Fruit fly (Drosophila melanogaster): ENCODE results near the gene Trx2.

The Trx2 gene

dm6 chr2L:9568360-9569088 is 44.4 kb upstream of the Trx2 start, which contains the start of gene brwl:
Gene brwl, plus strand, starts transcription at chr2L:9568890.
- TF ChIP-seq jim (GFP tag; optimal IDR thresholded peaks at IDR 0.05) (peak; percentile 27), woc (GFP tag; optimal IDR thresholded peaks at IDR 0.05) (peak; percentile 94), rgr (GFP tag; optimal IDR thresholded peaks at IDR 0.05) (peak; percentile 98), Myc (optimal IDR thresholded peaks at IDR 0.05) (no peak), usp (GFP tag; optimal IDR thresholded peaks at IDR 0.05) (no peak), lola (GFP tag; optimal IDR thresholded peaks at IDR 0.05) (no peak), foxo (GFP tag; optimal IDR thresholded peaks at IDR 0.05) (peak; percentile 91 to 99), h (GFP tag; optimal IDR thresholded peaks at IDR 0.05) (peak; percentile 99), Mio (GFP tag; optimal IDR thresholded peaks at IDR 0.05) (peak; percentile 57), Vsx2 (GFP tag; optimal IDR thresholded peaks at IDR 0.05; ENCODE audit: partially characterized antibody) (no peak), dmrt93B (GFP tag; optimal IDR thresholded peaks at IDR 0.05) (peak; percentile 96), GATAd (GFP tag; optimal IDR thresholded peaks at IDR 0.05) (peak; percentile 92), dl (GFP tag; optimal IDR thresholded peaks at IDR 0.05; ENCODE audit: insufficient read depth in 1 of 2, partially characterized antibody in 2 of 2) (peak in 1 of 2 experiments; percentile 26), Hr83 (GFP tag; optimal IDR thresholded peaks at IDR 0.05; ENCODE audit: poor library complexity, severe bottlenecking) (peak; percentile 72), psq (GFP tag; optimal IDR thresholded peaks at IDR 0.05) (peak; percentile 97), fru (GFP tag; optimal IDR thresholded peaks at IDR 0.05) (peak; percentile 99), N (GFP tag; optimal IDR thresholded peaks at IDR 0.05) (peak; percentile 63), CG9705 (GFP tag; optimal IDR thresholded peaks at IDR 0.05) (peak; percentile 95), tai (GFP tag; optimal IDR thresholded peaks at IDR 0.05) (peak; percentile 97), Hr78 (GFP tag; optimal IDR thresholded peaks at IDR 0.05) (peak; percentile 26), OdsH (GFP tag; optimal IDR thresholded peaks at IDR 0.05) (peak; percentile 99), Abd-B (GFP tag; optimal IDR thresholded peaks at IDR 0.05) (no peak), sv (GFP tag; optimal IDR thresholded peaks at IDR 0.05) (peak; percentile 97), CrebA (GFP tag; optimal IDR thresholded peaks at IDR 0.05; ENCODE audit: borderline replicate concordance) (peak; percentile 93), Jra (GFP tag; optimal IDR thresholded peaks at IDR 0.05) (peak; percentile 97), Rel (GFP tag; optimal IDR thresholded peaks at IDR 0.05) (peak; percentile 97), Rel (tag; optimal IDR thresholded peaks at IDR 0.05) (peak; percentile 70), ey (GFP tag; optimal IDR thresholded peaks at IDR 0.05) (peak; percentile 99), Hnf4 (GFP tag; optimal IDR thresholded peaks at IDR 0.05) (peak; percentile 96), CG32264 (GFP tag; optimal IDR thresholded peaks at IDR 0.05) (peak; percentile 95), HLH106 (tag; optimal IDR thresholded peaks at IDR 0.05) (peak; percentile 97), dsf (GFP tag; optimal IDR thresholded peaks at IDR 0.05; ENCODE audit: borderline replicate concordance) (peak; percentile 90), Sp1 (GFP tag; optimal IDR thresholded peaks at IDR 0.05) (peak; percentile 98), Dif (GFP tag; optimal IDR thresholded peaks at IDR 0.05; ENCODE audit: partially characterized antibody) (peak; percentile 45), br (GFP tag; optimal IDR thresholded peaks at IDR 0.05) (peak; percentile 98), Dfd (GFP tag; optimal IDR thresholded peaks at IDR 0.05) (peak; percentile 91), sage (GFP tag; optimal IDR thresholded peaks at IDR 0.05) (peak; percentile 94), pan (optimal IDR thresholded peaks at IDR 0.05) (no peak), brk (GFP tag; optimal IDR thresholded peaks at IDR 0.05) (peak; percentile 97)

- TF ChIP-seq ey (GFP tag; optimal IDR thresholded peaks at IDR 0.05) = no peak
Measured at dm6 chr2L:9569131-9569530, 43.8 kb upstream of the Trx2 start.
